Fruit fly (Drosophila melanogaster): ENCODE measurements around the gene CG10357.

DNA sequence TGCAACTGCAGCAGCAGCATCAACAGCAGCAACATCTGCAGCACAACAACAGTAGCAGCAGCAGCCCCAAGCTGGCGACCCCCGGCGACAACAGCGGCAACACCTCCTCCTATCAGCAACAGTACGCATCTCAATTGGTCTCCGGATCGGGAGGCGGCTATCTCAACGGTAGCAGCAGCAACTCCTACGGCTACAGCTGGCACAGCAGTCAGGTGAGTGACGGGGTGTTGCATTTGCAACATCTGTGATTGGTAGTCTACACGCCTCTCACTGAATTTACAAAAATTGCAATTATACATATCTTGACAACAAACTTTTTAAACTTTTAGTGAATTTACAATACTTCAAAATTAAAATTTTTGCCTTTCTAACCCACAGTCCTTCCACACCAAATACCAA, 31.2 kb downstream of the CG10357 start:
- TF ChIP-seq Myc (optimal IDR thresholded peaks at IDR 0.05) (no peak), psq (optimal IDR thresholded peaks at IDR 0.05) (no peak)
